Worm (Caenorhabditis elegans): ENCODE measurements around the gene srw-130.

srw-130 gene

ce11 chrV:3588223-3588622, 39.5 kb upstream of the srw-130 start (continued):
- TF ChIP-seq ceh-44 (GFP tag; IDR thresholded peaks at IDR 0.05) (0 out of 2 replicates have a peak, but pooled peaks have one; percentile 7), saeg-2 (GFP tag; IDR thresholded peaks at IDR 0.05) (no peak), hlh-30 (tag; optimal IDR thresholded peaks at IDR 0.05; ENCODE audit: insufficient read depth) (no peak), mdt-29 (GFP tag; IDR thresholded peaks at IDR 0.05) (no peak), nhr-42 (GFP tag; IDR thresholded peaks at IDR 0.05) (0 out of 2 replicates have a peak, but pooled peaks have one; percentile 24), nhr-102 (tag; optimal IDR thresholded peaks at IDR 0.05) (no peak), aha-1 (tag) (no peak), unc-39 (tag; optimal IDR thresholded peaks at IDR 0.05) (no peak), ZK337.2 (GFP tag; IDR thresholded peaks at IDR 0.05) (no peak), ZK546.5 (tag; optimal IDR thresholded peaks at IDR 0.05) (no peak), spr-1 (tag; optimal IDR thresholded peaks at IDR 0.05) (no peak), ctbp-1 (GFP tag; IDR thresholded peaks at IDR 0.05) (0 out of 2 replicates have a peak, but pooled peaks have one; percentile 41), Y105C5A.15 (GFP tag; IDR thresholded peaks at IDR 0.05) (0 out of 2 replicates have a peak, but pooled peaks have one; percentile 18), dpl-1 (GFP tag; optimal IDR thresholded peaks at IDR 0.05) (no peak), fos-1 (tag; optimal IDR thresholded peaks at IDR 0.05) (no peak), R02D3.7 (tag; optimal IDR thresholded peaks at IDR 0.05) (no peak), dmd-8 (GFP tag; IDR thresholded peaks at IDR 0.05) (peak; percentile 84), lin-29 (GFP tag; IDR thresholded peaks at IDR 0.05) (no peak), dve-1 (tag; optimal IDR thresholded peaks at IDR 0.05; ENCODE audit: insufficient read depth) (no peak), rbr-2 (tag; optimal IDR thresholded peaks at IDR 0.05) (no peak), hmg-1.1 (GFP tag; IDR thresholded peaks at IDR 0.05) (peak; percentile 44; the same call in 1 of the 2 replicates), madf-9 (GFP tag; conservative IDR thresholded peaks at IDR 0.05) (no peak), lin-1 (GFP tag; IDR thresholded peaks at IDR 0.05) (peak; percentile 51), egl-43 (GFP tag; IDR thresholded peaks at IDR 0.05) (peak; percentile 81), nhr-25 (tag; optimal IDR thresholded peaks at IDR 0.05; ENCODE audit: borderline replicate concordance, insufficient read depth) (no peak), F44E2.7 (GFP tag; IDR thresholded peaks at IDR 0.05) (no peak), cey-2 (tag; optimal IDR thresholded peaks at IDR 0.05; ENCODE audit: borderline replicate concordance, insufficient read depth) (no peak), lir-3 (tag; optimal IDR thresholded peaks at IDR 0.05) (peak; percentile 6), tra-1 (GFP tag; IDR thresholded peaks at IDR 0.05) (peak; percentile 55; the same call in 1 of the 2 replicates), ama-1 (optimal IDR thresholded peaks at IDR 0.05) (no peak), daf-8 (GFP tag; IDR thresholded peaks at IDR 0.05) (no peak), F26F4.8 (GFP tag; conservative IDR thresholded peaks at IDR 0.05) (peak; percentile 48; the same call in 1 of the 2 replicates), dmd-6 (GFP tag; IDR thresholded peaks at IDR 0.05) (peak; percentile 24), ceh-82 (tag; optimal IDR thresholded peaks at IDR 0.05) (no peak), D1046.2 (GFP tag; IDR thresholded peaks at IDR 0.05) (0 out of 2 replicates have a peak, but pooled peaks have one; percentile 42), arid-1 (GFP tag; conservative IDR thresholded peaks at IDR 0.05) (0 out of 2 replicates have a peak, but pooled peaks have one; percentile 36), nhr-76 (tag; optimal IDR thresholded peaks at IDR 0.05) (no peak), ztf-11 (tag; optimal IDR thresholded peaks at IDR 0.05) (no peak), ztf-7 (tag; optimal IDR thresholded peaks at IDR 0.05) (no peak), mxl-2 (GFP tag; conservative IDR thresholded peaks at IDR 0.05) (0 out of 2 replicates have a peak, but pooled peaks have one; percentile 49), attf-4 (tag; optimal IDR thresholded peaks at IDR 0.05) (no peak), zip-11 (GFP tag; IDR thresholded peaks at IDR 0.05) (no peak), Y48G9A.11 (GFP tag; IDR thresholded peaks at IDR 0.05) (peak; percentile 70), hif-1 (tag; optimal IDR thresholded peaks at IDR 0.05) (no peak), madf-5 (GFP tag; IDR thresholded peaks at IDR 0.05) (peak in 1 of 2 experiments; percentile 63; a peak in 1 of 4 replicates)

All from whole organism, L4 larva.